Fruit fly (Drosophila melanogaster) whole organism, embryonic: ENCODE results near the gene ac.

Experiments
- CG4707 ChIP-seq: fragments of 200-800 bp; sonication (Bioruptor generic); optimal IDR thresholded peaks from 2 replicates; lab custom pipeline; 2018; ENCODE audit warnings: missing biosample characterization, mild to moderate bottlenecking, missing genetic modification characterization, moderate library complexity
- CG6254 ChIP-seq: fragments of 200-800 bp; sonication (Bioruptor generic); optimal IDR thresholded peaks from 3 replicates; lab custom pipeline; 2017; ENCODE audit warnings: mild to moderate bottlenecking, missing biosample characterization, missing genetic modification reagents, missing genetic modification characterization
- CG7839 ChIP-seq: fragments of 200-800 bp; sonication (Bioruptor generic); optimal IDR thresholded peaks from 3 replicates; lab custom pipeline; 2018; ENCODE audit warnings: missing biosample characterization, mild to moderate bottlenecking, missing genetic modification characterization, moderate library complexity
- CG9932 ChIP-seq: fragments of 200-800 bp; sonication (Bioruptor generic); IDR thresholded peaks from 2 replicates; pipeline ENCODE4 v1.3.6; 2022; ENCODE audit warnings: missing biosample characterization, missing genetic modification characterization
- MESR4 ChIP-seq: fragments of 200-800 bp; sonication (Bioruptor generic); optimal IDR thresholded peaks from 2 replicates; lab custom pipeline; 2018; ENCODE audit warnings: missing biosample characterization, mild to moderate bottlenecking, missing genetic modification characterization, moderate library complexity
- Max ChIP-seq: fragments of 200-800 bp; sonication (Bioruptor generic); optimal IDR thresholded peaks from 2 replicates; lab custom pipeline; 2016; ENCODE audit warnings: missing biosample characterization, mild to moderate bottlenecking, missing genetic modification characterization
- cato ChIP-seq: fragments of 200-800 bp; sonication (Bioruptor generic); optimal IDR thresholded peaks from 2 replicates; lab custom pipeline; 2016; ENCODE audit warnings: missing biosample characterization, missing genetic modification characterization, borderline replicate concordance

- TF ChIP-seq CG7839 (tag; lab: Kevin White, UChicago) (no peak), CG6254 (GFP tag; lab: Kevin White, UChicago) (no peak), CG9932 (no peak), cato (GFP tag; lab: Kevin White, UChicago) (no peak), Max (GFP tag; lab: Kevin White, UChicago) (no peak), CG4707 (GFP tag; lab: Kevin White, UChicago) (no peak), MESR4 (GFP tag; lab: Kevin White, UChicago) (no peak)
These were observed 35.9 kb upstream of the ac start for dm6 chrX:333942-334341.
